Worm (Caenorhabditis elegans) whole organism, L4 larva: Measurements from ENCODE around the gene C48D5.3.

ENCODE experiments used
- F37D6.2 ChIP-seq: sonication (generic microtip); optimal IDR thresholded peaks from 2 replicates; lab custom pipeline; 2016; ENCODE audit warnings: mild to moderate bottlenecking, missing genetic modification characterization, missing compliant biosample characterization
- Y105C5A.15 ChIP-seq: fragments of 200-800 bp; sonication (Bioruptor generic); IDR thresholded peaks from 2 replicates; pipeline ENCODE4 v1.3.6; 2022; ENCODE audit warnings: missing genetic modification characterization, missing compliant biosample characterization
- aha-1 ChIP-seq: fragments of 150-350 bp; peaks from one replicate; lab custom pipeline; 2014; ENCODE audit warnings: missing biosample characterization, missing genetic modification characterization
- ceh-28 ChIP-seq: fragments of 150-350 bp; optimal IDR thresholded peaks from 2 replicates; lab custom pipeline; 2014; ENCODE audit warnings: missing biosample characterization, missing genetic modification reagents, missing genetic modification characterization
- ceh-62 ChIP-seq: sonication (generic microtip); optimal IDR thresholded peaks from 2 replicates; lab custom pipeline; 2017; ENCODE audit warnings: missing biosample characterization, missing genetic modification characterization
- ces-1 ChIP-seq: fragments of 150-350 bp; sonication (generic microtip); optimal IDR thresholded peaks from 4 replicates; lab custom pipeline; 2014; ENCODE audit warnings: missing biosample characterization, missing genetic modification reagents, missing genetic modification characterization
- ctbp-1 ChIP-seq: fragments of 200-800 bp; sonication (Bioruptor generic); IDR thresholded peaks from 2 replicates; pipeline ENCODE4 v1.3.6; 2022; ENCODE audit warnings: missing genetic modification reagents, missing genetic modification characterization, missing compliant biosample characterization
- daf-16 ChIP-seq, 3 experiments: sonication (generic microtip); optimal IDR thresholded peaks; 2 replicates each; lab custom pipeline; 2016 to 2017; ENCODE audit warnings: missing genetic modification characterization in 3 of 3, missing genetic modification reagents in 3 of 3, mild to moderate bottlenecking in 2 of 3, missing compliant biosample characterization in 2 of 3, missing biosample characterization in 1 of 3, moderate library complexity in 1 of 3
- daf-19 ChIP-seq: fragments of 200-800 bp; sonication (Bioruptor generic); conservative IDR thresholded peaks from 2 replicates; pipeline ENCODE4 v1.3.6; 2022; ENCODE audit warnings: missing genetic modification characterization, missing compliant biosample characterization
- dmd-6 ChIP-seq: fragments of 200-800 bp; sonication (Bioruptor generic); IDR thresholded peaks from 2 replicates; pipeline ENCODE4 v1.3.6; 2022; ENCODE audit warnings: missing genetic modification reagents, missing genetic modification characterization, missing compliant biosample characterization
- dmd-8 ChIP-seq: fragments of 200-800 bp; sonication (Bioruptor generic); IDR thresholded peaks from 2 replicates; pipeline ENCODE4 v1.3.6; 2022; ENCODE audit warnings: missing genetic modification characterization, missing compliant biosample characterization
- dpl-1 ChIP-seq: fragments of 150-350 bp; optimal IDR thresholded peaks from 2 replicates; lab custom pipeline; 2014; ENCODE audit warnings: missing biosample characterization, missing genetic modification reagents, missing genetic modification characterization
- duxl-1 ChIP-seq: sonication (generic microtip); optimal IDR thresholded peaks from 2 replicates; lab custom pipeline; 2016; ENCODE audit warnings: mild to moderate bottlenecking, missing genetic modification characterization, moderate library complexity, missing compliant biosample characterization; ENCODE audit not compliant: poor library complexity
- dve-1 ChIP-seq: sonication (generic microtip); optimal IDR thresholded peaks from 2 replicates; lab custom pipeline; 2017; ENCODE audit warnings: antibody characterized with exemption, mild to moderate bottlenecking, missing genetic modification characterization, missing compliant biosample characterization; ENCODE audit not compliant: insufficient read depth
- egl-43 ChIP-seq: fragments of 200-800 bp; sonication (Bioruptor generic); IDR thresholded peaks from 2 replicates; pipeline ENCODE4 v1.3.6; 2022; ENCODE audit warnings: missing genetic modification reagents, missing genetic modification characterization, missing compliant biosample characterization
- hlh-11 ChIP-seq: fragments of 200-800 bp; sonication (Bioruptor generic); optimal IDR thresholded peaks from 2 replicates; lab custom pipeline; 2018; ENCODE audit warnings: mild to moderate bottlenecking, missing genetic modification characterization, missing compliant biosample characterization
- hlh-30 ChIP-seq: sonication (generic microtip); optimal IDR thresholded peaks from 2 replicates; lab custom pipeline; 2017; ENCODE audit warnings: antibody characterized with exemption, mild to moderate bottlenecking, missing genetic modification characterization, missing compliant biosample characterization; ENCODE audit not compliant: insufficient read depth
- hmg-1.1 ChIP-seq: fragments of 200-800 bp; sonication (Bioruptor generic); IDR thresholded peaks from 2 replicates; pipeline ENCODE4 v1.3.6; 2022; ENCODE audit warnings: missing genetic modification reagents, missing genetic modification characterization, missing compliant biosample characterization
- lim-7 ChIP-seq: fragments of 200-800 bp; sonication (Bioruptor generic); IDR thresholded peaks from 2 replicates; pipeline ENCODE4 v1.3.6; 2022; ENCODE audit warnings: missing genetic modification characterization, missing compliant biosample characterization
- lin-13 ChIP-seq: fragments of 150-350 bp; optimal IDR thresholded peaks from 2 replicates; lab custom pipeline; 2014; ENCODE audit warnings: missing biosample characterization, missing genetic modification reagents, missing genetic modification characterization
- lin-38 ChIP-seq: fragments of 200-800 bp; sonication (Bioruptor generic); IDR thresholded peaks from 2 replicates; pipeline ENCODE4 v1.3.6; 2022; ENCODE audit warnings: missing genetic modification reagents, missing genetic modification characterization, missing compliant biosample characterization
- lsy-2 ChIP-seq, 2 experiments: fragments of 150-350 bp in 1 of 2; sonication (generic microtip) in 1 of 2; optimal IDR thresholded peaks; 2 replicates each; lab custom pipeline; 2014 to 2017; ENCODE audit warnings: missing biosample characterization in 2 of 2, missing genetic modification characterization in 2 of 2
- madf-9 ChIP-seq: fragments of 200-800 bp; sonication (Bioruptor generic); conservative IDR thresholded peaks from 2 replicates; pipeline ENCODE4 v1.3.6; 2022; ENCODE audit warnings: missing genetic modification reagents, missing genetic modification characterization, missing compliant biosample characterization
- mdl-1 ChIP-seq, 2 experiments: fragments of 150-350 bp in 1 of 2; sonication (generic microtip) in 1 of 2; optimal IDR thresholded peaks; 2 replicates each; lab custom pipeline; 2014 to 2017; ENCODE audit warnings: missing biosample characterization in 2 of 2, missing genetic modification characterization in 2 of 2
- mep-1 ChIP-seq: fragments of 150-350 bp; sonication (generic microtip); optimal IDR thresholded peaks from 3 replicates; lab custom pipeline; 2014; ENCODE audit warnings: missing biosample characterization, missing genetic modification characterization
- mes-2 ChIP-seq: sonication (generic microtip); optimal IDR thresholded peaks from 2 replicates; lab custom pipeline; 2016; ENCODE audit warnings: missing genotype, mild to moderate bottlenecking, missing genetic modification characterization, missing compliant biosample characterization; ENCODE audit not compliant: poor library complexity, severe bottlenecking
- nhr-10 ChIP-seq: fragments of 150-350 bp; optimal IDR thresholded peaks from 2 replicates; lab custom pipeline; 2014; ENCODE audit warnings: missing biosample characterization, missing genetic modification characterization
- nhr-28 ChIP-seq: fragments of 150-350 bp; optimal IDR thresholded peaks from 2 replicates; lab custom pipeline; 2014; ENCODE audit warnings: missing biosample characterization, missing genetic modification characterization
- pqm-1 ChIP-seq: sonication (generic microtip); optimal IDR thresholded peaks from 2 replicates; lab custom pipeline; 2017; ENCODE audit warnings: missing biosample characterization, missing genetic modification characterization
- rbr-2 ChIP-seq: sonication (generic microtip); optimal IDR thresholded peaks from 2 replicates; lab custom pipeline; 2016; ENCODE audit warnings: missing genotype, missing genetic modification characterization, missing compliant biosample characterization
- tra-1 ChIP-seq: fragments of 200-800 bp; sonication (Bioruptor generic); IDR thresholded peaks from 2 replicates; pipeline ENCODE4 v1.3.6; 2022; ENCODE audit warnings: missing genetic modification reagents, missing genetic modification characterization, missing compliant biosample characterization
- unc-62 ChIP-seq, 3 experiments: fragments of 150-350 bp in 1 of 3; sonication (generic microtip); optimal IDR thresholded peaks in 2 of 3; peaks in 1 of 3; 1 replicate in 1 of 3; 2 replicates in 2 of 3; lab custom pipeline; 2014 to 2017; ENCODE audit warnings: missing biosample characterization in 3 of 3, missing genetic modification characterization in 3 of 3, missing genetic modification reagents in 3 of 3, missing genotype in 1 of 3
- zfp-2 ChIP-seq: sonication (generic microtip); optimal IDR thresholded peaks from 2 replicates; lab custom pipeline; 2016; ENCODE audit warnings: mild to moderate bottlenecking, missing genetic modification characterization, missing compliant biosample characterization

The C48D5.3 gene

DNA sequence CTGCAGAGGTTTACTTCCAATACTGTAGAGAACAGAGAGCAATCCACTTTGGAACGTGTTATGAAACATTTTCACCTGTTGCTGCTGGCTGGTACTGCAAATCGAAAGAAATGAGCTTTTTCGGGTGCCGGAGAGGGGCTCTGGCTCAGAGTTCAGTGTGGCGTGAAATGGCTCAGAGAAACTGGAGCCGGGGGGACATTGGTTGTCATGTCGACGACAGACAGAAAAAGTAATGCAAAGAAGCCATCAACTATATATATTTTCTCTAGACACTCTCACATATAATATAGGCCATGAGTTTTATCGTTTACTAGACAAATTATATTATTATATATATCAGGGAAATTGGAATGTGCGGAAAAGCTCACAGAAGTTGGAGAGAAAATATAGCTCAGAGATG is 44.1 kb downstream of the C48D5.3 start, which contains the start of gene cfap-20:
Gene cfap-20, minus strand, starts transcription at position 101 of the 400 bp plus-strand sequence.
- TF ChIP-seq zfp-2 (tag; lab: Kevin White, UChicago) (no peak), nhr-10 (tag; lab: Kevin White, UChicago) (no peak), mes-2 (tag; lab: Kevin White, UChicago) (no peak), egl-43 (GFP tag; lab: Robert Waterston, UW) (0 out of 2 replicates have a peak, but pooled peaks have one; percentile 9), lin-38 (GFP tag; lab: Robert Waterston, UW) (peak; percentile 25; the same call in 1 of the 2 replicates), mdl-1 (tag; optimal IDR thresholded peaks at IDR 0.05; lab: Kevin White, UChicago) (no peak), duxl-1 (tag; lab: Kevin White, UChicago) (no peak), daf-19 (GFP tag; lab: Robert Waterston, UW) (no peak), tra-1 (0 out of 2 replicates have a peak, but pooled peaks have one; percentile 18), ctbp-1 (no peak), pqm-1 (no peak)

DNA sequence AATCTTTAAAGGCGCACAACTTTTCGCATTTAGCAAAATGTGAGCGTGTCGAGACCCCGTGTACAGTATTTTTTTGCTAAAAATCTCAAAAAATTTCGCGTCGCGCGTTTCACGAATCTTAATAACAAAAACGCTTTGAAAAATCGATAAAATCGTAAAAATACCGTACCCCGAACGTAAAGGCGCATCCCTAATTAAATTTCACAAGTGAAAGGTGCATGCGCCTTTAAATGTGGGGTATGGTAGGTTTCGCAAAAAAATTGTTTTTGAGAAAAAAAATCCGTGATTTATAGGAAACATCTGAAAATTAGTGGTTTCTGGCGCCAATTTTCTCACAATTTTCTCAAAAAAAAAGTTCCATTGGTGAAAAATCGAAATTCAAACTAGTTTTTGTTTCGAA is 47.4 kb downstream of the C48D5.3 start:
- TF ChIP-seq daf-19 (GFP tag; lab: Robert Waterston, UW) (no peak), lin-38 (GFP tag; lab: Robert Waterston, UW) (peak; percentile 23; the same call in 1 of the 2 replicates)

DNA sequence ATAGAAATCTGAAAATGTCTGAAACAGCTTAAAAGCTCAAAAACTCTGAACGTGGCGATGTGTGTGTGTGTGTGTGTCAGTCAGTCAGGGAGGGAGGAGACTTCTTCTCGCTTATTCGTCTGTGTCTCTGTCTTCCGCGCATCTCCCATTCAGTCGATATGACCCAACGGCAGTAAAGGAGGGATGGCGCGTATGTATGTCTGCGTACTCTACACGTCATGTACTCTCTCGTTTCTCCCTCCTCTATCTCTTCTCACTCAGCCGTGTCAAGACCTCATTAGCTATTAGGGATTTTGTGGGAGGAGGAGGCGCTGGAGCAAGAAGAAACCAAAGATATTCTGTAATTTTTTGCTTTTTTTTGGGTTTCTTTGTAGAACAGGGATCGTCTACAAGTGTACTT is 49.5 kb downstream of the C48D5.3 start:
- no peak for TF ChIP-seq ceh-62 (tag; lab: Kevin White, UChicago)
- 0 out of 2 replicates have a peak, but pooled peaks have one; percentile 44 for TF ChIP-seq ctbp-1
- peak; percentile 57 to 62 for TF ChIP-seq lsy-2 (tag; optimal IDR thresholded peaks at IDR 0.05; lab: Kevin White, UChicago)
- 0 out of 2 replicates have a peak, but pooled peaks have one; percentile 12 for TF ChIP-seq madf-9 (GFP tag; lab: Robert Waterston, UW)
- peak; percentile 51 for TF ChIP-seq hlh-11 (tag; lab: Kevin White, UChicago)
- TF ChIP-seq lin-13 (GFP tag; lab: Kevin White, UChicago) = peak; percentile 18
- peak; percentile 25 for TF ChIP-seq dve-1 (tag; lab: Kevin White, UChicago)
- TF ChIP-seq nhr-28 (tag; lab: Kevin White, UChicago) = peak; percentile 53
- no peak for TF ChIP-seq ces-1
- TF ChIP-seq Y105C5A.15 = no peak
- peak; percentile 15 for TF ChIP-seq F37D6.2 (tag; lab: Kevin White, UChicago)
- TF ChIP-seq unc-62 (GFP tag; optimal IDR thresholded peaks at IDR 0.05 in 1 of 2; lab: Kevin White, UChicago) = peak in 1 of 2 experiments; percentile 63
- no peak for TF ChIP-seq unc-62 (tag; optimal IDR thresholded peaks at IDR 0.05; lab: Kevin White, UChicago)
- peak; percentile 31 for TF ChIP-seq dpl-1 (GFP tag; lab: Kevin White, UChicago)
- TF ChIP-seq daf-16 (GFP tag; optimal IDR thresholded peaks at IDR 0.05; lab: Kevin White, UChicago) = no peak
- peak; percentile 17 for TF ChIP-seq daf-16 (tag; optimal IDR thresholded peaks at IDR 0.05; lab: Kevin White, UChicago)
- TF ChIP-seq ceh-28 (tag; lab: Kevin White, UChicago) = peak; percentile 36
- TF ChIP-seq mep-1 (tag; lab: Kevin White, UChicago) = peak; percentile 71
- TF ChIP-seq rbr-2 (tag; lab: Kevin White, UChicago) = peak; percentile 71
- TF ChIP-seq hlh-30 (tag; lab: Kevin White, UChicago) = peak; percentile 77
- TF ChIP-seq aha-1 = peak; percentile 65
- TF ChIP-seq dmd-6 = peak; percentile 38; the same call in 1 of the 2 replicates
- peak; percentile 32 for TF ChIP-seq lin-38 (GFP tag; lab: Robert Waterston, UW)
- TF ChIP-seq hmg-1.1 (GFP tag; lab: Robert Waterston, UW) = peak; percentile 75
- no peak for TF ChIP-seq lim-7
- TF ChIP-seq dmd-8 (GFP tag; lab: Robert Waterston, UW) = no peak
- TF ChIP-seq mes-2 (tag; lab: Kevin White, UChicago) = peak; percentile 53
- TF ChIP-seq, all 104 proteins: peak for 20
